Worm (Caenorhabditis elegans) whole organism, late embryonic: ENCODE measurements around the gene srg-67.

Source experiments
- K09A11.1 ChIP-seq: sonication (generic microtip); optimal IDR thresholded peaks from 2 replicates; lab custom pipeline; 2017; ENCODE audit warnings: antibody characterized with exemption, mild to moderate bottlenecking, missing genetic modification characterization, missing compliant biosample characterization; ENCODE audit not compliant: insufficient read depth
- T23F11.4 ChIP-seq: fragments of 200-800 bp; sonication (Bioruptor generic); optimal IDR thresholded peaks from 2 replicates; lab custom pipeline; 2018; ENCODE audit warnings: mild to moderate bottlenecking, missing genetic modification characterization, missing compliant biosample characterization
- ahr-1 ChIP-seq: sonication (generic microtip); optimal IDR thresholded peaks from 2 replicates; lab custom pipeline; 2016; ENCODE audit warnings: missing genetic modification characterization, missing compliant biosample characterization
- ama-1 ChIP-seq: fragments of 150-350 bp; optimal IDR thresholded peaks from 2 replicates; lab custom pipeline; 2014
- ceh-2 ChIP-seq: sonication (generic microtip); optimal IDR thresholded peaks from 2 replicates; lab custom pipeline; 2016; ENCODE audit warnings: missing genotype, missing genetic modification characterization, missing compliant biosample characterization
- ceh-45 ChIP-seq: fragments of 200-800 bp; sonication (Bioruptor generic); IDR thresholded peaks from 2 replicates; pipeline ENCODE4 v1.3.6; 2022; ENCODE audit warnings: missing genetic modification reagents, missing genetic modification characterization, missing compliant biosample characterization
- ceh-48 ChIP-seq: sonication (generic microtip); optimal IDR thresholded peaks from 2 replicates; lab custom pipeline; 2016; ENCODE audit warnings: missing genetic modification characterization, inconsistent platforms, missing compliant biosample characterization
- ceh-9 ChIP-seq: sonication (generic microtip); optimal IDR thresholded peaks from 2 replicates; lab custom pipeline; 2016; ENCODE audit warnings: mild to moderate bottlenecking, missing genetic modification characterization, inconsistent platforms, missing compliant biosample characterization
- che-1 ChIP-seq: sonication (generic microtip); optimal IDR thresholded peaks from 2 replicates; lab custom pipeline; 2016; ENCODE audit warnings: mild to moderate bottlenecking, missing genetic modification characterization, missing compliant biosample characterization
- dve-1 ChIP-seq: sonication (generic microtip); optimal IDR thresholded peaks from 2 replicates; lab custom pipeline; 2017; ENCODE audit warnings: antibody characterized with exemption, mild to moderate bottlenecking, missing genetic modification characterization, missing compliant biosample characterization
- elt-2 ChIP-seq: sonication (generic microtip); optimal IDR thresholded peaks from 2 replicates; lab custom pipeline; 2016; ENCODE audit warnings: missing genetic modification reagents, missing genetic modification characterization, missing compliant biosample characterization
- ets-4 ChIP-seq: sonication (generic microtip); optimal IDR thresholded peaks from 2 replicates; lab custom pipeline; 2016; ENCODE audit warnings: missing genetic modification characterization, missing compliant biosample characterization
- fax-1 ChIP-seq: sonication (generic microtip); optimal IDR thresholded peaks from 2 replicates; lab custom pipeline; 2016; ENCODE audit warnings: missing genotype, missing genetic modification characterization, missing compliant biosample characterization
- fkh-10 ChIP-seq: fragments of 150-350 bp; optimal IDR thresholded peaks from 2 replicates; lab custom pipeline; 2014; ENCODE audit warnings: missing biosample characterization, missing genetic modification reagents, missing genetic modification characterization
- gmeb-2 ChIP-seq: sonication (generic microtip); optimal IDR thresholded peaks from 2 replicates; lab custom pipeline; 2016; ENCODE audit warnings: missing genetic modification characterization, inconsistent platforms, missing compliant biosample characterization
- hlh-15 ChIP-seq: sonication (generic microtip); optimal IDR thresholded peaks from 2 replicates; lab custom pipeline; 2016; ENCODE audit warnings: missing genetic modification characterization, missing compliant biosample characterization
- hlh-6 ChIP-seq: sonication (generic microtip); optimal IDR thresholded peaks from 2 replicates; lab custom pipeline; 2016; ENCODE audit warnings: missing genotype, missing genetic modification characterization, missing compliant biosample characterization
- hlh-8 ChIP-seq: sonication (generic microtip); optimal IDR thresholded peaks from 2 replicates; lab custom pipeline; 2016; ENCODE audit warnings: missing genotype, missing genetic modification characterization, missing compliant biosample characterization
- lim-6 ChIP-seq: sonication (generic microtip); optimal IDR thresholded peaks from 2 replicates; lab custom pipeline; 2016; ENCODE audit warnings: missing genetic modification characterization, missing compliant biosample characterization
- madf-2 ChIP-seq: sonication (generic microtip); optimal IDR thresholded peaks from 2 replicates; lab custom pipeline; 2017; ENCODE audit warnings: missing genetic modification characterization, missing compliant biosample characterization
- nhr-11 ChIP-seq: fragments of 150-350 bp; optimal IDR thresholded peaks from 2 replicates; lab custom pipeline; 2014; ENCODE audit warnings: missing biosample characterization, missing genetic modification characterization
- npax-4 ChIP-seq: sonication (generic microtip); optimal IDR thresholded peaks from 2 replicates; lab custom pipeline; 2016; ENCODE audit warnings: missing genetic modification characterization, missing compliant biosample characterization
- pqm-1 ChIP-seq: sonication (generic microtip); optimal IDR thresholded peaks from 2 replicates; lab custom pipeline; 2016; ENCODE audit warnings: missing genetic modification characterization, missing compliant biosample characterization
- ref-2 ChIP-seq: sonication (generic microtip); optimal IDR thresholded peaks from 2 replicates; lab custom pipeline; 2016; ENCODE audit warnings: missing genetic modification characterization, missing compliant biosample characterization
- rnt-1 ChIP-seq: sonication (generic microtip); optimal IDR thresholded peaks from 2 replicates; lab custom pipeline; 2016; ENCODE audit warnings: missing genetic modification characterization, missing compliant biosample characterization
- sox-2 ChIP-seq: fragments of 200-800 bp; sonication (Bioruptor generic); IDR thresholded peaks from 2 replicates; pipeline ENCODE4 v1.3.6; 2022; ENCODE audit warnings: missing genetic modification reagents, missing genetic modification characterization, missing compliant biosample characterization
- sox-4 ChIP-seq: sonication (generic microtip); optimal IDR thresholded peaks from 2 replicates; lab custom pipeline; 2017; ENCODE audit warnings: mild to moderate bottlenecking, missing genetic modification characterization, inconsistent platforms, missing compliant biosample characterization
- syd-9 ChIP-seq: sonication (generic microtip); optimal IDR thresholded peaks from 2 replicates; lab custom pipeline; 2016; ENCODE audit warnings: mild to moderate bottlenecking, missing genetic modification characterization, moderate library complexity, missing compliant biosample characterization
- tbx-7 ChIP-seq: sonication (generic microtip); optimal IDR thresholded peaks from 2 replicates; lab custom pipeline; 2016; ENCODE audit warnings: missing genotype, missing genetic modification characterization, missing compliant biosample characterization
- unc-42 ChIP-seq: sonication (generic microtip); optimal IDR thresholded peaks from 2 replicates; lab custom pipeline; 2016; ENCODE audit warnings: missing genotype, missing genetic modification characterization, missing compliant biosample characterization
- unc-55 ChIP-seq: sonication (generic microtip); optimal IDR thresholded peaks from 2 replicates; lab custom pipeline; 2017; ENCODE audit warnings: missing biosample characterization, missing genetic modification reagents, missing genetic modification characterization
- zip-5 ChIP-seq: sonication (generic microtip); optimal IDR thresholded peaks from 2 replicates; lab custom pipeline; 2016; ENCODE audit warnings: missing genetic modification characterization, missing compliant biosample characterization
- ztf-16 ChIP-seq: sonication (generic microtip); optimal IDR thresholded peaks from 2 replicates; lab custom pipeline; 2017; ENCODE audit warnings: missing genetic modification characterization, missing compliant biosample characterization

Gene srg-67

ce11 chrV:5462894-5463293 is at the start of gene srg-67:
Gene srg-67 (minus strand): TSS chrV:5462994.
- TF ChIP-seq K09A11.1 (tag; lab: Kevin White, UChicago) (no peak), ceh-2 (tag; lab: Kevin White, UChicago) (no peak), sox-2 (GFP tag; lab: Robert Waterston, UW) (no peak), fkh-10 (GFP tag; lab: Kevin White, UChicago) (no peak), ztf-16 (tag; lab: Kevin White, UChicago) (no peak), hlh-15 (tag; lab: Kevin White, UChicago) (no peak), fax-1 (tag; lab: Kevin White, UChicago) (no peak), ceh-45 (GFP tag; lab: Robert Waterston, UW) (no peak), syd-9 (tag; lab: Kevin White, UChicago) (no peak), ref-2 (tag; lab: Kevin White, UChicago) (no peak), ceh-9 (no peak), dve-1 (tag; lab: Kevin White, UChicago) (no peak), sox-4 (tag; lab: Kevin White, UChicago) (no peak), T23F11.4 (GFP tag; lab: Kevin White, UChicago) (no peak), unc-55 (no peak), npax-4 (tag; lab: Kevin White, UChicago) (no peak), lim-6 (tag; lab: Kevin White, UChicago) (no peak), pqm-1 (tag; lab: Kevin White, UChicago) (no peak)

- TF ChIP-seq zip-5 (tag; lab: Kevin White, UChicago) (no peak), elt-2 (tag; lab: Kevin White, UChicago) (peak; percentile 15), madf-2 (no peak), ceh-45 (GFP tag; lab: Robert Waterston, UW) (no peak), rnt-1 (tag; lab: Kevin White, UChicago) (no peak), che-1 (tag; lab: Kevin White, UChicago) (no peak)
These were observed 49.8 kb upstream of the srg-67 start for ce11 chrV:5512559-5512958.

ce11 chrV:5511720-5512119 is 48.9 kb upstream of the srg-67 start:
- TF ChIP-seq ahr-1 (tag; lab: Kevin White, UChicago), result no peak
- no peak for TF ChIP-seq ets-4 (tag; lab: Kevin White, UChicago)
- no peak for TF ChIP-seq fkh-10 (GFP tag; lab: Kevin White, UChicago)

ce11 chrV:5509966-5510365 is 47.2 kb upstream of the srg-67 start:
- TF ChIP-seq nhr-11 (tag; lab: Kevin White, UChicago) (no peak), gmeb-2 (tag; lab: Kevin White, UChicago) (no peak), hlh-8 (tag; lab: Kevin White, UChicago) (no peak), ceh-9 (no peak)

- TF ChIP-seq ama-1 (lab: Kevin White, UChicago) (no peak), npax-4 (tag; lab: Kevin White, UChicago) (no peak), hlh-6 (no peak), unc-42 (no peak), tbx-7 (tag; lab: Kevin White, UChicago) (no peak), ahr-1 (tag; lab: Kevin White, UChicago) (no peak), nhr-11 (tag; lab: Kevin White, UChicago) (no peak), ref-2 (tag; lab: Kevin White, UChicago) (no peak), ceh-48 (tag; lab: Kevin White, UChicago) (no peak)
These were observed 46.3 kb upstream of the srg-67 start for ce11 chrV:5509134-5509533.
